Comparison of ENCODE assay signal across 5 fruit fly cellular contexts in the genomic region with DNA sequence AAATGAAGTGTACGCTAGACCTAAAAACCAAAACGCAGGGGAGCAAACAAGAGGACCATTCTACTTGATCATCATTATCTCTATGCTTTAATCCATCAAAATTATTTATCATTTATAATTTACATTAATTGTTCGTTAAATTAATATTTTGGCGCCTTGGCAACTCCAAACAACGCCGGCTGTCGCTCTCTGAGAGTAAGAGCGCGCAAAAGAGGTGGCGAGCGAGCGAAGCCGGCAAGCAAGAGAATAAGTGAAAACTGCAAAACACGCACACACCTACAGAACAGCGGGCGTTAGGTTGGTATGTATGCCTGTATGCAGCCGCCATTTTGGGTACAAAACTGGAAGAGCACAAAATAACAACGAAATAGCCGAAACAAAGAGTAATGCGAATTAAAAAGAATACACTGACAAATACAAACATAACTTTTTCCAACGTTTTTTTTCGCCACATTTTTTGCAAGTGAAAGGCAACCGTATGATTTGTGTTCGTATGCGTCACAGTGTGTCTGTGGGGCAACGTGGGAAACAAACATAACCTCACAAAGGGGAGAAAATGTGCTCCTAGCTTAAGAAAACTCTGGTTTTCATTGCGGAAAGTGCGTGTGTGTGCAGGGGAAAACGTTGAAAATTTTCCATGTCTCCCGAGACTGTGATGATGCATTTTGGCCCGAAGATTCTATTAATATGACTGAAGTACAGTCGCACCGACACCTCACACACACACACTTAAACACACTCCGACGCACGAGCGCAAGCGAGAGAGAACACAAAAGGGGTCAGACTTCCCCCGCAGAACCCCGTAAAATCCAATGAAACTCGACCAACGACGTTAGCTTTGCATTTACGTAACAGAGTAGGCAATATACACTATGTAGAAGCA.
TF ChIP-seq lines count a peak whose summit lies in the region.

No protein-coding gene starts in this region.

- no peak for TF ChIP-seq CTCF in whole organism, embryonic (GFP tag; optimal IDR thresholded peaks at IDR 0.05; lab: Kevin White, UChicago)

TF ChIP-seq in whole organism, adult, 20 proteins besides CTCF, POLR2A, EP300 and RAD21 (continues in another document):
- TF ChIP-seq Crg-1 (GFP tag; optimal IDR thresholded peaks at IDR 0.05; lab: Kevin White, UChicago): no peak
- peak; percentile 33 for TF ChIP-seq CG11617 (GFP tag; optimal IDR thresholded peaks at IDR 0.05; lab: Kevin White, UChicago)
- TF ChIP-seq CG7101 (tag; optimal IDR thresholded peaks at IDR 0.05; lab: Kevin White, UChicago): peak; percentile 40
- TF ChIP-seq kay (GFP tag; lab: Kevin White, UChicago; ENCODE audit: borderline replicate concordance): peak; percentile 88
- TF ChIP-seq CG1620 (GFP tag; optimal IDR thresholded peaks at IDR 0.05; lab: Kevin White, UChicago): no peak
- peak; percentile 39 for TF ChIP-seq pad (GFP tag; optimal IDR thresholded peaks at IDR 0.05; lab: Kevin White, UChicago)
- TF ChIP-seq Mnt (GFP tag; optimal IDR thresholded peaks at IDR 0.05; lab: Kevin White, UChicago): peak; percentile 94
- peak; percentile 32 for TF ChIP-seq CG7045 (GFP tag; optimal IDR thresholded peaks at IDR 0.05; lab: Kevin White, UChicago)
- no peak for TF ChIP-seq Hr96 (GFP tag; optimal IDR thresholded peaks at IDR 0.05; lab: Kevin White, UChicago)
- peak; percentile 68 for TF ChIP-seq bab1 (GFP tag; optimal IDR thresholded peaks at IDR 0.05; lab: Kevin White, UChicago)
- peak; percentile 39 for TF ChIP-seq tj (GFP tag; optimal IDR thresholded peaks at IDR 0.05; lab: Kevin White, UChicago)
- TF ChIP-seq toe (GFP tag; optimal IDR thresholded peaks at IDR 0.05; lab: Kevin White, UChicago): no peak
- TF ChIP-seq CG14711 (tag; optimal IDR thresholded peaks at IDR 0.05; lab: Kevin White, UChicago): peak; percentile 97
- TF ChIP-seq ovo (GFP tag; optimal IDR thresholded peaks at IDR 0.05; lab: Kevin White, UChicago): no peak
- no peak for TF ChIP-seq CG5204 (GFP tag; optimal IDR thresholded peaks at IDR 0.05; lab: Kevin White, UChicago)
- no peak for TF ChIP-seq cnc (optimal IDR thresholded peaks at IDR 0.05; lab: Kevin White, UChicago)

TF ChIP-seq in whole organism, embryonic, 481 proteins besides CTCF, POLR2A, EP300 and RAD21 (continues in another document):
- TF ChIP-seq Adf1 (GFP tag; IDR thresholded peaks at IDR 0.05; lab: Robert Waterston, UW) (no peak; the same call in 1 of the 2 replicates), luna (GFP tag; optimal IDR thresholded peaks at IDR 0.05; lab: Kevin White, UChicago) (no peak), Dbx (GFP tag; IDR thresholded peaks at IDR 0.05; lab: Robert Waterston, UW) (peak; percentile 44; the same call in 1 of the 3 replicates), Dll (GFP tag; IDR thresholded peaks at IDR 0.05; lab: Robert Waterston, UW; ENCODE audit: partially characterized antibody) (peak; percentile 43; the same call in 1 of the 4 replicates), CG12219 (GFP tag; optimal IDR thresholded peaks at IDR 0.05; lab: Kevin White, UChicago) (no peak), CG14014 (GFP tag; IDR thresholded peaks at IDR 0.05; lab: Robert Waterston, UW) (peak; percentile 53; the same call in 1 of the 2 replicates), CG34224 (GFP tag; IDR thresholded peaks at IDR 0.05; lab: Robert Waterston, UW; ENCODE audit: partially characterized antibody) (peak; percentile 52; the same call in 2 of the 3 replicates), CG6654 (GFP tag; optimal IDR thresholded peaks at IDR 0.05; lab: Kevin White, UChicago) (no peak), cg (GFP tag; optimal IDR thresholded peaks at IDR 0.05; lab: Kevin White, UChicago) (peak; percentile 92), Xrp1 (GFP tag; IDR thresholded peaks at IDR 0.05; lab: Robert Waterston, UW) (peak; percentile 59; the same call in 1 of the 2 replicates), CG6813 (GFP tag; optimal IDR thresholded peaks at IDR 0.05; lab: Kevin White, UChicago) (peak; percentile 59), hkb (optimal IDR thresholded peaks at IDR 0.05; lab: Kevin White, UChicago) (no peak), hkb (GFP tag; IDR thresholded peaks at IDR 0.05; lab: Robert Waterston, UW) (peak; percentile 59), CG31365 (tag; optimal IDR thresholded peaks at IDR 0.05; lab: Kevin White, UChicago) (peak; percentile 6), nom (GFP tag; optimal IDR thresholded peaks at IDR 0.05; lab: Kevin White, UChicago) (peak; percentile 61)

TF ChIP-seq in whole organism, prepupa, 60 proteins besides CTCF, POLR2A, EP300 and RAD21 (continues in another document):
- TF ChIP-seq CG32006 (GFP tag; optimal IDR thresholded peaks at IDR 0.05; lab: Kevin White, UChicago) (no peak), CG9139 (GFP tag; optimal IDR thresholded peaks at IDR 0.05; lab: Kevin White, UChicago) (no peak), CG6808 (GFP tag; optimal IDR thresholded peaks at IDR 0.05; lab: Kevin White, UChicago) (no peak), CG11902 (GFP tag; optimal IDR thresholded peaks at IDR 0.05; lab: Kevin White, UChicago) (no peak), topi (GFP tag; optimal IDR thresholded peaks at IDR 0.05; lab: Kevin White, UChicago) (peak; percentile 33), Sox15 (GFP tag; optimal IDR thresholded peaks at IDR 0.05; lab: Kevin White, UChicago) (no peak), CG3032 (tag; optimal IDR thresholded peaks at IDR 0.05; lab: Kevin White, UChicago) (peak; percentile 44), pdm3 (GFP tag; optimal IDR thresholded peaks at IDR 0.05; lab: Kevin White, UChicago) (no peak), CG31627 (GFP tag; optimal IDR thresholded peaks at IDR 0.05; lab: Kevin White, UChicago) (no peak), vri (GFP tag; optimal IDR thresholded peaks at IDR 0.05; lab: Kevin White, UChicago) (peak; percentile 60), CG11762 (GFP tag; optimal IDR thresholded peaks at IDR 0.05; lab: Kevin White, UChicago; ENCODE audit: insufficient read depth) (no peak), CG6276 (GFP tag; optimal IDR thresholded peaks at IDR 0.05; lab: Kevin White, UChicago) (no peak), CG6163 (GFP tag; IDR thresholded peaks at IDR 0.05; lab: Robert Waterston, UW) (no peak), CG34406 (GFP tag; optimal IDR thresholded peaks at IDR 0.05; lab: Kevin White, UChicago) (no peak), esn (GFP tag; optimal IDR thresholded peaks at IDR 0.05; lab: Kevin White, UChicago) (peak; percentile 54), Hr4 (GFP tag; optimal IDR thresholded peaks at IDR 0.05; lab: Kevin White, UChicago) (peak; percentile 56), Met (GFP tag; optimal IDR thresholded peaks at IDR 0.05; lab: Kevin White, UChicago) (peak; percentile 51)

TF ChIP-seq in whole organism, pupa, 21 proteins besides CTCF, POLR2A, EP300 and RAD21:
- TF ChIP-seq CG8159 (tag; optimal IDR thresholded peaks at IDR 0.05; lab: Kevin White, UChicago): no peak
- TF ChIP-seq CG17806 (tag; optimal IDR thresholded peaks at IDR 0.05; lab: Kevin White, UChicago): peak; percentile 25
- TF ChIP-seq Ets98B (GFP tag; IDR thresholded peaks at IDR 0.05; lab: Robert Waterston, UW): peak; percentile 59; the same call in 1 of the 2 replicates
- TF ChIP-seq CG13204 (GFP tag; optimal IDR thresholded peaks at IDR 0.05; lab: Kevin White, UChicago): no peak
- TF ChIP-seq CG12605 (GFP tag; IDR thresholded peaks at IDR 0.05; lab: Robert Waterston, UW): no peak
- peak; percentile 25 for TF ChIP-seq Snoo (tag; optimal IDR thresholded peaks at IDR 0.05; lab: Kevin White, UChicago)
- peak; percentile 52; the same call in 1 of the 2 replicates for TF ChIP-seq CG32121 (GFP tag; IDR thresholded peaks at IDR 0.05; lab: Robert Waterston, UW)
- TF ChIP-seq Pif1B (GFP tag; optimal IDR thresholded peaks at IDR 0.05; lab: Kevin White, UChicago): peak; percentile 69
- TF ChIP-seq fd96Ca (GFP tag; IDR thresholded peaks at IDR 0.05; lab: Robert Waterston, UW): no peak
- peak; percentile 67 for TF ChIP-seq Pif1A (GFP tag; optimal IDR thresholded peaks at IDR 0.05; lab: Kevin White, UChicago)
- TF ChIP-seq CG15710 (tag; optimal IDR thresholded peaks at IDR 0.05; lab: Kevin White, UChicago): peak; percentile 30
- TF ChIP-seq EcR (GFP tag; optimal IDR thresholded peaks at IDR 0.05; lab: Kevin White, UChicago): peak; percentile 16

TF ChIP-seq in whole organism, wandering third instar larva, 38 proteins besides CTCF, POLR2A, EP300 and RAD21 (continues in another document):
- TF ChIP-seq CrebA (GFP tag; optimal IDR thresholded peaks at IDR 0.05; lab: Kevin White, UChicago; ENCODE audit: borderline replicate concordance) (peak; percentile 87), fru (GFP tag; optimal IDR thresholded peaks at IDR 0.05; lab: Kevin White, UChicago) (peak; percentile 33), Rel (GFP tag; optimal IDR thresholded peaks at IDR 0.05; lab: Kevin White, UChicago) (peak; percentile 56), Rel (tag; optimal IDR thresholded peaks at IDR 0.05; lab: Kevin White, UChicago) (peak; percentile 2), Dfd (GFP tag; optimal IDR thresholded peaks at IDR 0.05; lab: Kevin White, UChicago) (no peak), pan (optimal IDR thresholded peaks at IDR 0.05; lab: Kevin White, UChicago) (no peak), brk (GFP tag; optimal IDR thresholded peaks at IDR 0.05; lab: Kevin White, UChicago) (peak; percentile 73), CG9705 (GFP tag; optimal IDR thresholded peaks at IDR 0.05; lab: Kevin White, UChicago) (no peak), sage (GFP tag; optimal IDR thresholded peaks at IDR 0.05; lab: Kevin White, UChicago) (peak; percentile 77), N (GFP tag; optimal IDR thresholded peaks at IDR 0.05; lab: Kevin White, UChicago) (peak; percentile 17), Abd-B (GFP tag; optimal IDR thresholded peaks at IDR 0.05; lab: Kevin White, UChicago) (no peak), Dif (GFP tag; optimal IDR thresholded peaks at IDR 0.05; lab: Kevin White, UChicago; ENCODE audit: partially characterized antibody) (peak; percentile 93), sv (GFP tag; optimal IDR thresholded peaks at IDR 0.05; lab: Kevin White, UChicago) (no peak), psq (GFP tag; optimal IDR thresholded peaks at IDR 0.05; lab: Kevin White, UChicago) (peak; percentile 85), HLH106 (tag; optimal IDR thresholded peaks at IDR 0.05; lab: Kevin White, UChicago) (no peak), Vsx2 (GFP tag; optimal IDR thresholded peaks at IDR 0.05; lab: Kevin White, UChicago; ENCODE audit: partially characterized antibody) (no peak), CG32264 (GFP tag; optimal IDR thresholded peaks at IDR 0.05; lab: Kevin White, UChicago) (peak; percentile 19), h (GFP tag; optimal IDR thresholded peaks at IDR 0.05; lab: Kevin White, UChicago) (peak; percentile 11), Sp1 (GFP tag; optimal IDR thresholded peaks at IDR 0.05; lab: Kevin White, UChicago) (peak; percentile 48), GATAd (GFP tag; optimal IDR thresholded peaks at IDR 0.05; lab: Kevin White, UChicago) (no peak), dmrt93B (GFP tag; optimal IDR thresholded peaks at IDR 0.05; lab: Kevin White, UChicago) (no peak), Hr78 (GFP tag; optimal IDR thresholded peaks at IDR 0.05; lab: Kevin White, UChicago) (no peak), dl (GFP tag; optimal IDR thresholded peaks at IDR 0.05; lab: Kevin White, UChicago; ENCODE audit: insufficient read depth in 1 of 2, partially characterized antibody in 2 of 2) (peak; percentile 55 to 91), Mio (GFP tag; optimal IDR thresholded peaks at IDR 0.05; lab: Kevin White, UChicago) (no peak)
